Fruit fly (Drosophila melanogaster): ENCODE data around the gene Npl4.

The Npl4 gene

DNA sequence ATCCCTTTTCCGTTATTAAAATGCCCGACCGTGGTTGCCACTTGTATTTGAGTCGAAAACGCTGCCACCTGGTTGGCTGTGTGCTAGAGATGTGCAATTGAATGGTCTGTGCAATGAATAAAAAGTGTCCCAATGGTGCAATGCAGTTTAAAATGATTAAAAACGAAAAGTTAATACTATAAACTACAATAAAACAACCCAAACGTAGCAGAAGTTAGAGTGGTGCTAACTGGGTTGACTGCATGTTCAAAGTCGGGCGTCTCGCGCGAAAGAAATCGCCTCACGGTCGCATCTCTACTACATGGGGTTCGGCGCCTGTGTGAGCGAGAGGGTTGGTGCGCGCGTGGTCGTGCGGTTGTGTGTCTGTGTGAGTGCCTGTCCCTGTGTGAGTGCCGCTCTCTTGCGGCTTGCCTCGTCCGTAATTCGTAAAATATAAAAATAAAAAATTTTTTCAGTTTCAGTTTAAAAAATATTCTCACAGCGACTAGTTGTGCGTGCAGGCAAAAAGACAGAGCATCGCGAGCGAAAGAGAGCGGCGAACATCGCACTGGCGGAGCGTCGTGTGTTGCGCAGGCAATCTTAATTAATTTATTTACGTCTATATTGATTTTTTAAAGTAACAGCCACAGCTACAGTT lies 22.5 kb upstream of the Npl4 start (continued):
- TF ChIP-seq Bgb (GFP tag; IDR thresholded peaks at IDR 0.05; ENCODE audit: partially characterized antibody), result peak; percentile 83
- TF ChIP-seq twi (tag; optimal IDR thresholded peaks at IDR 0.05), result peak; percentile 89
- peak; percentile 76 for TF ChIP-seq stc (GFP tag; IDR thresholded peaks at IDR 0.05)
- TF ChIP-seq fd64A (GFP tag; optimal IDR thresholded peaks at IDR 0.05), result peak; percentile 70
- TF ChIP-seq Dp (GFP tag; optimal IDR thresholded peaks at IDR 0.05), result peak; percentile 92
- TF ChIP-seq CG7556 (GFP tag; optimal IDR thresholded peaks at IDR 0.05), result peak; percentile 91
- peak; percentile 93 for TF ChIP-seq esg (GFP tag; conservative IDR thresholded peaks at IDR 0.05)
- TF ChIP-seq bbx (GFP tag; IDR thresholded peaks at IDR 0.05; ENCODE audit: partially characterized antibody), result peak; percentile 85
- peak; percentile 63; the same call in 1 of the 2 replicates for TF ChIP-seq Nf-YA (GFP tag; IDR thresholded peaks at IDR 0.05)
- TF ChIP-seq Asciz (GFP tag; optimal IDR thresholded peaks at IDR 0.05), result peak; percentile 63
- peak; percentile 93 for TF ChIP-seq Abd-B (GFP tag; optimal IDR thresholded peaks at IDR 0.05)
- peak; percentile 55; the same call in 1 of the 2 replicates for TF ChIP-seq aop (GFP tag; IDR thresholded peaks at IDR 0.05)
- peak; percentile 95 for TF ChIP-seq Dip3 (GFP tag; optimal IDR thresholded peaks at IDR 0.05)
- no peak for TF ChIP-seq hth (optimal IDR thresholded peaks at IDR 0.05)
- TF ChIP-seq HLH3B (GFP tag; IDR thresholded peaks at IDR 0.05), result peak; percentile 85
- peak; percentile 91 for TF ChIP-seq pzg (GFP tag; optimal IDR thresholded peaks at IDR 0.05)
- TF ChIP-seq wor (GFP tag; IDR thresholded peaks at IDR 0.05), result peak; percentile 81; the same call in 1 of the 2 replicates
- peak; percentile 86 for TF ChIP-seq CG31388 (GFP tag; optimal IDR thresholded peaks at IDR 0.05)
- TF ChIP-seq NK7.1 (GFP tag; optimal IDR thresholded peaks at IDR 0.05), result peak; percentile 93
- peak; percentile 80 for TF ChIP-seq Blimp-1 (GFP tag; optimal IDR thresholded peaks at IDR 0.05)
- peak; percentile 86 for TF ChIP-seq CG13123 (GFP tag; optimal IDR thresholded peaks at IDR 0.05)
- peak; percentile 94 for TF ChIP-seq CG17829 (tag; optimal IDR thresholded peaks at IDR 0.05)
- peak; percentile 69 for TF ChIP-seq Drgx (GFP tag; IDR thresholded peaks at IDR 0.05)
- TF ChIP-seq jigr1 (GFP tag; IDR thresholded peaks at IDR 0.05), result peak; percentile 83; the same call in 2 of the 3 replicates
- TF ChIP-seq Hr78 (GFP tag; optimal IDR thresholded peaks at IDR 0.05), result peak in 1 of 2 experiments; percentile 45
- TF ChIP-seq CoRest (tag; optimal IDR thresholded peaks at IDR 0.05), result peak; percentile 95
- 0 out of 2 replicates have a peak, but pooled peaks have one; percentile 40 for TF ChIP-seq CG43689 (GFP tag; IDR thresholded peaks at IDR 0.05)
- peak; percentile 91 for TF ChIP-seq CG7839 (tag; optimal IDR thresholded peaks at IDR 0.05)
- TF ChIP-seq Hsf (GFP tag; optimal IDR thresholded peaks at IDR 0.05), result peak; percentile 95
- peak; percentile 95 for TF ChIP-seq chn (GFP tag; optimal IDR thresholded peaks at IDR 0.05)
- peak; percentile 84 for TF ChIP-seq CG13894 (tag; optimal IDR thresholded peaks at IDR 0.05)
- TF ChIP-seq toy (GFP tag; IDR thresholded peaks at IDR 0.05), result peak; percentile 73
- peak; percentile 94 to 96 for TF ChIP-seq chif (GFP tag; optimal IDR thresholded peaks at IDR 0.05)
- TF ChIP-seq gcm (GFP tag; optimal IDR thresholded peaks at IDR 0.05), result peak; percentile 86
- peak; percentile 81 for TF ChIP-seq Neu2 (GFP tag; optimal IDR thresholded peaks at IDR 0.05; ENCODE audit: borderline replicate concordance)
- peak; percentile 70 for TF ChIP-seq rib (GFP tag; IDR thresholded peaks at IDR 0.05)
- TF ChIP-seq Dek (tag; optimal IDR thresholded peaks at IDR 0.05), result peak; percentile 85
- TF ChIP-seq CG11456 (GFP tag; IDR thresholded peaks at IDR 0.05), result peak; percentile 91
- peak; percentile 90 for TF ChIP-seq grau (tag; optimal IDR thresholded peaks at IDR 0.05)
- peak; percentile 54 for TF ChIP-seq CG1024 (GFP tag; IDR thresholded peaks at IDR 0.05)
- peak; percentile 67 for TF ChIP-seq CG16779 (GFP tag; IDR thresholded peaks at IDR 0.05)
- peak; percentile 74 for TF ChIP-seq wek (GFP tag; optimal IDR thresholded peaks at IDR 0.05)
- peak; percentile 92 for TF ChIP-seq CG33213 (GFP tag; optimal IDR thresholded peaks at IDR 0.05)
- TF ChIP-seq CG7928 (GFP tag; optimal IDR thresholded peaks at IDR 0.05), result peak; percentile 68
- peak; percentile 75; the same call in 1 of the 2 replicates for TF ChIP-seq CG17612 (GFP tag; IDR thresholded peaks at IDR 0.05)
- TF ChIP-seq NC2β (GFP tag; optimal IDR thresholded peaks at IDR 0.05), result peak; percentile 89
- peak; percentile 93 for TF ChIP-seq CG16815 (GFP tag; optimal IDR thresholded peaks at IDR 0.05)
- TF ChIP-seq CG17912 (GFP tag; optimal IDR thresholded peaks at IDR 0.05), result peak; percentile 79
- peak; percentile 91 for TF ChIP-seq CG34422 (GFP tag; IDR thresholded peaks at IDR 0.05)
